Worm (Caenorhabditis elegans) whole organism, young adult: ENCODE measurements around the gene srlf-14.

Source experiments
- B0261.1 ChIP-seq: sonication (generic microtip); optimal IDR thresholded peaks from 2 replicates; lab custom pipeline; 2016; ENCODE audit warnings: mild to moderate bottlenecking, missing genetic modification characterization, moderate library complexity, missing compliant biosample characterization
- F57A8.1 ChIP-seq: fragments of 200-800 bp; sonication (Bioruptor generic); optimal IDR thresholded peaks from 2 replicates; lab custom pipeline; 2018; ENCODE audit warnings: mild to moderate bottlenecking, missing genetic modification characterization, moderate library complexity, missing compliant biosample characterization
- atf-7 ChIP-seq: sonication (generic microtip); optimal IDR thresholded peaks from 2 replicates; lab custom pipeline; 2017; ENCODE audit warnings: mild to moderate bottlenecking, missing genetic modification characterization, missing compliant biosample characterization
- ceh-58 ChIP-seq: fragments of 200-800 bp; sonication (Bioruptor generic); IDR thresholded peaks from 2 replicates; pipeline ENCODE4 v1.3.6; 2022; ENCODE audit warnings: missing genetic modification characterization, missing compliant biosample characterization
- nfyb-1 ChIP-seq: fragments of 200-800 bp; sonication (Bioruptor generic); IDR thresholded peaks from 2 replicates; pipeline ENCODE4 v1.3.6; 2022; ENCODE audit warnings: missing genetic modification reagents, missing genetic modification characterization, missing compliant biosample characterization

ce11 chrIV:10852403-10852802, 41.8 kb downstream of the srlf-14 start:
- TF ChIP-seq F57A8.1: no peak
- TF ChIP-seq nfyb-1 (GFP tag; lab: Robert Waterston, UW): no peak
- no peak for TF ChIP-seq B0261.1
- TF ChIP-seq atf-7 (tag; lab: Kevin White, UChicago): no peak
- TF ChIP-seq ceh-58 (GFP tag; lab: Robert Waterston, UW): no peak
